Worm (Caenorhabditis elegans) whole organism, L1 larva: Measurements from ENCODE around the gene bgnt-1.1.

Experiments
- C04F5.9 ChIP-seq: sonication (generic microtip); optimal IDR thresholded peaks from 2 replicates; lab custom pipeline; 2016; ENCODE audit warnings: missing genetic modification characterization, missing compliant biosample characterization
- C34B4.2 ChIP-seq: sonication (generic microtip); optimal IDR thresholded peaks from 2 replicates; lab custom pipeline; 2017; ENCODE audit warnings: mild to moderate bottlenecking, missing genetic modification characterization, missing compliant biosample characterization
- F16B12.6 ChIP-seq: fragments of 150-350 bp; optimal IDR thresholded peaks from 2 replicates; lab custom pipeline; 2014; ENCODE audit warnings: missing biosample characterization, missing genetic modification characterization
- aha-1 ChIP-seq: fragments of 150-350 bp; optimal IDR thresholded peaks from 2 replicates; lab custom pipeline; 2014; ENCODE audit warnings: missing biosample characterization, missing genetic modification characterization
- alr-1 ChIP-seq: fragments of 200-800 bp; sonication (Bioruptor generic); optimal IDR thresholded peaks from 2 replicates; lab custom pipeline; 2018; ENCODE audit warnings: borderline replicate concordance, mild to moderate bottlenecking, missing genetic modification characterization, missing compliant biosample characterization
- blmp-1 ChIP-seq: fragments of 150-350 bp; optimal IDR thresholded peaks from 2 replicates; lab custom pipeline; 2014; ENCODE audit warnings: missing biosample characterization, missing genetic modification characterization
- ceh-82 ChIP-seq, 3 experiments: fragments of 150-350 bp in 1 of 3; sonication (generic microtip) in 2 of 3; optimal IDR thresholded peaks; 2 replicates each; lab custom pipeline; 2014 to 2017; ENCODE audit warnings: missing biosample characterization in 3 of 3, missing genetic modification characterization in 3 of 3
- ceh-90 ChIP-seq: sonication (generic microtip); optimal IDR thresholded peaks from 2 replicates; lab custom pipeline; 2016; ENCODE audit warnings: missing genetic modification characterization, missing compliant biosample characterization
- ces-1 ChIP-seq: fragments of 150-350 bp; optimal IDR thresholded peaks from 2 replicates; lab custom pipeline; 2014; ENCODE audit warnings: missing biosample characterization, missing genetic modification reagents, missing genetic modification characterization
- dpl-1 ChIP-seq, 3 experiments: fragments of 150-350 bp in 2 of 3; sonication (generic microtip) in 1 of 3; optimal IDR thresholded peaks; 2 replicates each; lab custom pipeline; 2014 to 2017; ENCODE audit warnings: missing biosample characterization in 3 of 3, missing genetic modification characterization in 3 of 3, missing genetic modification reagents in 3 of 3
- dsc-1 ChIP-seq: sonication (generic microtip); optimal IDR thresholded peaks from 2 replicates; lab custom pipeline; 2016; ENCODE audit warnings: mild to moderate bottlenecking, missing genetic modification characterization, missing compliant biosample characterization
- efl-3 ChIP-seq: fragments of 200-800 bp; sonication (Bioruptor generic); optimal IDR thresholded peaks from 2 replicates; lab custom pipeline; 2018; ENCODE audit warnings: mild to moderate bottlenecking, missing genetic modification characterization, missing compliant biosample characterization
- egl-13 ChIP-seq: sonication (generic microtip); optimal IDR thresholded peaks from 2 replicates; lab custom pipeline; 2016; ENCODE audit warnings: missing genotype, missing genetic modification reagents, missing genetic modification characterization, missing compliant biosample characterization
- egl-27 ChIP-seq, 2 experiments: fragments of 150-350 bp in 1 of 2; sonication (generic microtip); optimal IDR thresholded peaks; 3 replicates each; lab custom pipeline; 2017 to 2018; ENCODE audit warnings: missing biosample characterization in 2 of 2, missing genetic modification characterization in 2 of 2, missing genetic modification reagents in 2 of 2
- elt-3 ChIP-seq, 6 experiments: fragments of 150-350 bp in 1 of 6; sonication (generic microtip); optimal IDR thresholded peaks; 2 replicates each; lab custom pipeline; 2017 to 2018; ENCODE audit warnings: missing biosample characterization in 6 of 6, missing genetic modification characterization in 6 of 6, inconsistent platforms in 1 of 6
- fkh-10 ChIP-seq: sonication (generic microtip); optimal IDR thresholded peaks from 2 replicates; lab custom pipeline; 2017; ENCODE audit warnings: missing biosample characterization, missing genetic modification reagents, missing genetic modification characterization
- fkh-4 ChIP-seq: sonication (generic microtip); optimal IDR thresholded peaks from 2 replicates; lab custom pipeline; 2016; ENCODE audit warnings: missing compliant biosample characterization, missing genetic modification characterization, borderline replicate concordance
- hlh-17 ChIP-seq: fragments of 200-800 bp; sonication (Bioruptor generic); optimal IDR thresholded peaks from 2 replicates; lab custom pipeline; 2018; ENCODE audit warnings: missing genetic modification characterization, mild to moderate bottlenecking, missing compliant biosample characterization, moderate library complexity, borderline replicate concordance
- hpl-2 ChIP-seq: fragments of 150-350 bp; optimal IDR thresholded peaks from 2 replicates; lab custom pipeline; 2014; ENCODE audit warnings: missing biosample characterization, missing genetic modification reagents, missing genetic modification characterization
- irx-1 ChIP-seq: sonication (generic microtip); optimal IDR thresholded peaks from 2 replicates; lab custom pipeline; 2016; ENCODE audit warnings: missing genetic modification characterization, missing compliant biosample characterization
- isw-1 ChIP-seq: fragments of 200-800 bp; sonication (Bioruptor generic); IDR thresholded peaks from 2 replicates; pipeline ENCODE4 v1.3.6; 2022; ENCODE audit warnings: missing genetic modification characterization, missing compliant biosample characterization
- lin-14 ChIP-seq: fragments of 200-800 bp; sonication (Bioruptor generic); optimal IDR thresholded peaks from 2 replicates; lab custom pipeline; 2018; ENCODE audit warnings: mild to moderate bottlenecking, missing genetic modification characterization, moderate library complexity, missing compliant biosample characterization
- lin-15B ChIP-seq: fragments of 150-350 bp; sonication (generic microtip); optimal IDR thresholded peaks from 3 replicates; lab custom pipeline; 2014; ENCODE audit warnings: missing biosample characterization, missing genetic modification characterization
- lin-39 ChIP-seq: fragments of 150-350 bp; optimal IDR thresholded peaks from 2 replicates; lab custom pipeline; 2014; ENCODE audit warnings: missing biosample characterization, missing genetic modification reagents, missing genetic modification characterization
- lir-3 ChIP-seq: sonication (generic microtip); optimal IDR thresholded peaks from 2 replicates; lab custom pipeline; 2016; ENCODE audit warnings: mild to moderate bottlenecking, missing genetic modification characterization, moderate library complexity, missing compliant biosample characterization; ENCODE audit not compliant: poor library complexity
- mab-9 ChIP-seq: fragments of 200-800 bp; sonication (Bioruptor generic); IDR thresholded peaks from 2 replicates; pipeline ENCODE4 v1.3.6; 2022; ENCODE audit warnings: missing genetic modification reagents, missing genetic modification characterization, missing compliant biosample characterization
- mdl-1 ChIP-seq, 2 experiments: fragments of 150-350 bp; optimal IDR thresholded peaks; 2 replicates each; lab custom pipeline; 2014 to 2017; ENCODE audit warnings: missing biosample characterization in 2 of 2, missing genetic modification characterization in 2 of 2, inconsistent platforms in 1 of 2
- mef-2 ChIP-seq: fragments of 150-350 bp; optimal IDR thresholded peaks from 2 replicates; lab custom pipeline; 2014; ENCODE audit warnings: missing biosample characterization, missing genetic modification characterization
- mep-1 ChIP-seq: fragments of 150-350 bp; optimal IDR thresholded peaks from 2 replicates; lab custom pipeline; 2014; ENCODE audit warnings: missing biosample characterization, missing genetic modification characterization
- nhr-12 ChIP-seq: sonication (generic microtip); optimal IDR thresholded peaks from 2 replicates; lab custom pipeline; 2017; ENCODE audit warnings: missing biosample characterization, missing genetic modification characterization
- nhr-20 ChIP-seq: sonication (generic microtip); optimal IDR thresholded peaks from 2 replicates; lab custom pipeline; 2016; ENCODE audit warnings: mild to moderate bottlenecking, missing genetic modification characterization, missing compliant biosample characterization
- nhr-71 ChIP-seq: sonication (generic microtip); optimal IDR thresholded peaks from 2 replicates; lab custom pipeline; 2016; ENCODE audit warnings: mild to moderate bottlenecking, missing genetic modification characterization, moderate library complexity, missing compliant biosample characterization
- nhr-84 ChIP-seq: sonication (generic microtip); optimal IDR thresholded peaks from 2 replicates; lab custom pipeline; 2017; ENCODE audit warnings: missing biosample characterization, missing genetic modification characterization
- nhr-85 ChIP-seq: sonication (generic microtip); peaks from one replicate; lab custom pipeline; 2016; ENCODE audit warnings: missing genetic modification characterization, inconsistent platforms, missing compliant biosample characterization
- nhr-90 ChIP-seq: sonication (generic microtip); optimal IDR thresholded peaks from 2 replicates; lab custom pipeline; 2016; ENCODE audit warnings: mild to moderate bottlenecking, missing genetic modification characterization, missing compliant biosample characterization; ENCODE audit not compliant: poor library complexity
- pag-3 ChIP-seq: sonication (generic microtip); optimal IDR thresholded peaks from 2 replicates; lab custom pipeline; 2017; ENCODE audit warnings: missing genetic modification characterization, mild to moderate bottlenecking, missing compliant biosample characterization, antibody characterized with exemption, borderline replicate concordance; ENCODE audit not compliant: insufficient read depth
- pax-3 ChIP-seq: fragments of 200-800 bp; sonication (Bioruptor generic); optimal IDR thresholded peaks from 2 replicates; lab custom pipeline; 2018; ENCODE audit warnings: mild to moderate bottlenecking, missing genetic modification characterization, moderate library complexity, missing compliant biosample characterization
- pqm-1 ChIP-seq: sonication (generic microtip); optimal IDR thresholded peaks from 3 replicates; lab custom pipeline; 2017; ENCODE audit warnings: missing biosample characterization, missing genetic modification characterization
- rnt-1 ChIP-seq: sonication (generic microtip); optimal IDR thresholded peaks from 2 replicates; lab custom pipeline; 2016; ENCODE audit warnings: mild to moderate bottlenecking, missing genetic modification characterization, moderate library complexity, missing compliant biosample characterization
- snpc-4 ChIP-seq: fragments of 150-350 bp; optimal IDR thresholded peaks from 2 replicates; lab custom pipeline; 2014; ENCODE audit warnings: missing biosample characterization, missing genetic modification characterization
- sox-4 ChIP-seq: sonication (generic microtip); optimal IDR thresholded peaks from 2 replicates; lab custom pipeline; 2016; ENCODE audit warnings: missing genetic modification characterization, missing compliant biosample characterization
- sptf-1 ChIP-seq: fragments of 150-350 bp; optimal IDR thresholded peaks from 2 replicates; lab custom pipeline; 2014; ENCODE audit warnings: missing biosample characterization, missing genetic modification characterization
- unc-130 ChIP-seq: fragments of 150-350 bp; optimal IDR thresholded peaks from 2 replicates; lab custom pipeline; 2017; ENCODE audit warnings: missing biosample characterization, missing genetic modification characterization, inconsistent platforms
- unc-30 ChIP-seq: sonication (generic microtip); optimal IDR thresholded peaks from 2 replicates; lab custom pipeline; 2017; ENCODE audit warnings: missing biosample characterization, missing genetic modification characterization
- unc-62 ChIP-seq: fragments of 150-350 bp; optimal IDR thresholded peaks from 2 replicates; lab custom pipeline; 2014; ENCODE audit warnings: missing biosample characterization, missing genetic modification reagents, missing genetic modification characterization
- vab-15 ChIP-seq: sonication (generic microtip); optimal IDR thresholded peaks from 2 replicates; lab custom pipeline; 2017; ENCODE audit warnings: missing genotype, mild to moderate bottlenecking, missing genetic modification characterization, missing compliant biosample characterization
- xbp-1 ChIP-seq: sonication (generic microtip); optimal IDR thresholded peaks from 2 replicates; lab custom pipeline; 2016; ENCODE audit warnings: missing genetic modification characterization, missing compliant biosample characterization
- ztf-11 ChIP-seq, 2 experiments: sonication (generic microtip); optimal IDR thresholded peaks; 2 replicates each; lab custom pipeline; 2016 to 2017; ENCODE audit warnings: missing genetic modification characterization in 2 of 2, missing biosample characterization in 1 of 2, missing compliant biosample characterization in 1 of 2
- ztf-4 ChIP-seq: fragments of 150-350 bp; optimal IDR thresholded peaks from 2 replicates; lab custom pipeline; 2014; ENCODE audit warnings: missing biosample characterization, missing genetic modification characterization

Gene bgnt-1.1

DNA sequence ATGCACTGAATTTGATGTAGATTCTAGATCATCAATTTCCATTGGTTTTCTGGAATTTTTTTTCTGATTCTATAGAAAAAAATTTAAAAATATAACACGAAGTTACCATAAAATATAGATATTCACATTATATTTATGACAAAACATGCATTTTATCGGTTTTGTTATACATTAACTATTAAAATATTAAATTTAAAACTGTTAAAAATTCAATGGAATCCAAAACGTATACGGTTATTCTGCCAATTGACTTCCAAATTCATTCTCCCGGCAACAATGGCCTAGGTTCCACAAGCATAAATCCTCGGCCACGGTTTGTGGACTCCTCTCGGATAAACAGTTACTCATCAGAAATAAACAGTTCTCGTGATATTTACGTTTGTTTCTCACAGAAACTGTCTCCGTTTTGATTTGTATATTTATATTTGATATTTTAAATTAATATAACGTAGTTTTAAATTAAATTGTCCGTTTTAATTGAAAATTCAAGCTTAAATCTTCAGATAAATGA is 11.1 kb downstream of the bgnt-1.1 start, which contains the start of the genes F01D4.5 and ced-5 (continued):
- peak; percentile 35 for TF ChIP-seq C34B4.2 (tag; lab: Kevin White, UChicago)
- TF ChIP-seq fkh-10 (GFP tag; lab: Kevin White, UChicago), result no peak
- peak; percentile 95 for TF ChIP-seq pax-3 (tag; lab: Kevin White, UChicago)
- peak; percentile 99 for TF ChIP-seq irx-1 (tag; lab: Kevin White, UChicago)
- TF ChIP-seq F16B12.6 (tag; lab: Kevin White, UChicago), result peak; percentile 21
- TF ChIP-seq hlh-17, result peak; percentile 40
- peak in 1 of 2 experiments; percentile 70 for TF ChIP-seq mdl-1 (tag; optimal IDR thresholded peaks at IDR 0.05; lab: Kevin White, UChicago)
- TF ChIP-seq hpl-2, result no peak
- peak; percentile 77 for TF ChIP-seq efl-3 (GFP tag; lab: Kevin White, UChicago)
- TF ChIP-seq elt-3 (tag; optimal IDR thresholded peaks at IDR 0.05; lab: Kevin White, UChicago), result peak in 3 of 6 experiments; percentile 5 to 77 (median 41)
- TF ChIP-seq lin-39 (tag; lab: Kevin White, UChicago), result peak; percentile 72
- peak; percentile 92 for TF ChIP-seq C04F5.9 (tag; lab: Kevin White, UChicago)
- TF ChIP-seq ztf-11 (tag; optimal IDR thresholded peaks at IDR 0.05; lab: Kevin White, UChicago), result peak in 1 of 2 experiments; percentile 97
- no peak for TF ChIP-seq aha-1 (tag; lab: Kevin White, UChicago)
- TF ChIP-seq sptf-1 (tag; lab: Kevin White, UChicago), result no peak
- TF ChIP-seq nhr-90 (tag; lab: Kevin White, UChicago), result peak; percentile 98
- no peak for TF ChIP-seq nhr-12 (tag; lab: Kevin White, UChicago)
- TF ChIP-seq ceh-82 (tag; optimal IDR thresholded peaks at IDR 0.05; lab: Kevin White, UChicago), result peak; percentile 56 to 65 (median 63)
- peak; percentile 96 for TF ChIP-seq egl-13 (tag; lab: Kevin White, UChicago)
- TF ChIP-seq alr-1 (tag; lab: Kevin White, UChicago), result no peak
- TF ChIP-seq nhr-84 (tag; lab: Kevin White, UChicago), result no peak
- peak; percentile 99 for TF ChIP-seq fkh-4 (tag; lab: Kevin White, UChicago)
- peak; percentile 97 for TF ChIP-seq nhr-85 (tag; lab: Kevin White, UChicago)
- TF ChIP-seq mef-2 (tag; lab: Kevin White, UChicago), result no peak
- no peak for TF ChIP-seq unc-30 (tag; lab: Kevin White, UChicago)
- TF ChIP-seq nhr-71 (tag; lab: Kevin White, UChicago), result peak; percentile 94
- TF ChIP-seq ces-1, result no peak
- no peak for TF ChIP-seq egl-27 (tag; optimal IDR thresholded peaks at IDR 0.05; lab: Kevin White, UChicago)
- no peak for TF ChIP-seq unc-62 (GFP tag; lab: Kevin White, UChicago)
- peak; percentile 92 for TF ChIP-seq mep-1 (tag; lab: Kevin White, UChicago)
- peak; percentile 54 for TF ChIP-seq blmp-1 (tag; lab: Kevin White, UChicago)
- TF ChIP-seq xbp-1 (tag; lab: Kevin White, UChicago), result peak; percentile 92
- peak; percentile 100 for TF ChIP-seq rnt-1
- peak; percentile 92 for TF ChIP-seq nhr-20
- TF ChIP-seq dpl-1 (GFP tag; optimal IDR thresholded peaks at IDR 0.05; lab: Kevin White, UChicago), result peak; percentile 56 to 80 (median 80)
- TF ChIP-seq ztf-4 (tag; lab: Kevin White, UChicago), result peak; percentile 58
- TF ChIP-seq mab-9 (GFP tag; lab: Robert Waterston, UW), result peak; percentile 87
- TF ChIP-seq vab-15 (tag; lab: Kevin White, UChicago), result peak; percentile 4
- TF ChIP-seq snpc-4 (tag; lab: Kevin White, UChicago), result peak; percentile 83
- peak; percentile 74 for TF ChIP-seq lin-15B (tag; lab: Kevin White, UChicago)

ce11 chrIV:10489409-10489808 is 16.8 kb downstream of the bgnt-1.1 start:
- no peak for TF ChIP-seq lin-14 (GFP tag; lab: Kevin White, UChicago)
- no peak for TF ChIP-seq pqm-1 (tag; lab: Kevin White, UChicago)
- no peak for TF ChIP-seq isw-1 (GFP tag; lab: Robert Waterston, UW)
- no peak for TF ChIP-seq ceh-90 (tag; lab: Kevin White, UChicago)
- TF ChIP-seq unc-130 (tag; lab: Kevin White, UChicago), result no peak
- TF ChIP-seq nhr-71 (tag; lab: Kevin White, UChicago), result no peak
- TF ChIP-seq vab-15 (tag; lab: Kevin White, UChicago), result no peak
- no peak for TF ChIP-seq ztf-4 (tag; lab: Kevin White, UChicago)
- peak; percentile 88 for TF ChIP-seq fkh-4 (tag; lab: Kevin White, UChicago)
- no peak for TF ChIP-seq C34B4.2 (tag; lab: Kevin White, UChicago)
- TF ChIP-seq dsc-1 (tag; lab: Kevin White, UChicago), result peak; percentile 98
- no peak for TF ChIP-seq lir-3 (tag; lab: Kevin White, UChicago)
- no peak for TF ChIP-seq ceh-82 (tag; optimal IDR thresholded peaks at IDR 0.05; lab: Kevin White, UChicago)
- no peak for TF ChIP-seq unc-30 (tag; lab: Kevin White, UChicago)
- no peak for TF ChIP-seq sox-4
- no peak for TF ChIP-seq pag-3 (tag; lab: Kevin White, UChicago)
- no peak for TF ChIP-seq egl-13 (tag; lab: Kevin White, UChicago)
